Fruit fly (Drosophila melanogaster) whole organism, adult: ENCODE measurements around the gene CG8774.

Source experiments
- CG11617 ChIP-seq: fragments of 200-800 bp; sonication (Bioruptor generic); optimal IDR thresholded peaks from 2 replicates; lab custom pipeline; 2017; ENCODE audit warnings: mild to moderate bottlenecking, missing biosample characterization, missing genetic modification reagents, missing genetic modification characterization
- CG12768 ChIP-seq: fragments of 200-800 bp; sonication (Bioruptor generic); optimal IDR thresholded peaks from 2 replicates; lab custom pipeline; 2017; ENCODE audit warnings: missing biosample characterization, missing genetic modification characterization, mild to moderate bottlenecking, moderate library complexity, missing genetic modification reagents
- CG14711 ChIP-seq: fragments of 200-800 bp; sonication (Bioruptor generic); optimal IDR thresholded peaks from 2 replicates; lab custom pipeline; 2018; ENCODE audit warnings: missing biosample characterization, mild to moderate bottlenecking, missing genetic modification characterization, moderate library complexity
- CG1620 ChIP-seq: fragments of 200-800 bp; sonication (Bioruptor generic); optimal IDR thresholded peaks from 2 replicates; lab custom pipeline; 2016; ENCODE audit warnings: missing biosample characterization, missing genetic modification characterization
- CG33017 ChIP-seq: fragments of 200-800 bp; sonication (Bioruptor generic); optimal IDR thresholded peaks from 2 replicates; lab custom pipeline; 2018; ENCODE audit warnings: missing biosample characterization, mild to moderate bottlenecking, missing genetic modification characterization, moderate library complexity
- CG5204 ChIP-seq: fragments of 200-800 bp; sonication (Bioruptor generic); optimal IDR thresholded peaks from 2 replicates; lab custom pipeline; 2016; ENCODE audit warnings: missing biosample characterization, missing genetic modification characterization
- CG7045 ChIP-seq: fragments of 200-800 bp; sonication (Bioruptor generic); optimal IDR thresholded peaks from 2 replicates; lab custom pipeline; 2017; ENCODE audit warnings: missing biosample characterization, mild to moderate bottlenecking, missing genetic modification characterization
- CG7101 ChIP-seq: fragments of 200-800 bp; sonication (Bioruptor generic); optimal IDR thresholded peaks from 2 replicates; lab custom pipeline; 2018; ENCODE audit warnings: missing biosample characterization, mild to moderate bottlenecking, missing genetic modification characterization, moderate library complexity
- Clk ChIP-seq: fragments of 200-800 bp; sonication (Bioruptor generic); optimal IDR thresholded peaks from 2 replicates; lab custom pipeline; 2017; ENCODE audit warnings: missing biosample characterization, missing genetic modification characterization
- Crg-1 ChIP-seq: fragments of 200-800 bp; sonication (Bioruptor generic); optimal IDR thresholded peaks from 2 replicates; lab custom pipeline; 2016; ENCODE audit warnings: missing biosample characterization, missing genetic modification characterization
- Hr96 ChIP-seq: fragments of 200-800 bp; sonication (Bioruptor generic); optimal IDR thresholded peaks from 2 replicates; lab custom pipeline; 2016; ENCODE audit warnings: missing biosample characterization, missing genetic modification characterization
- Mnt ChIP-seq: fragments of 200-800 bp; sonication (Bioruptor generic); optimal IDR thresholded peaks from 2 replicates; lab custom pipeline; 2016; ENCODE audit warnings: missing biosample characterization, mild to moderate bottlenecking, missing genetic modification characterization
- bab1 ChIP-seq: fragments of 200-800 bp; sonication (Bioruptor generic); optimal IDR thresholded peaks from 3 replicates; lab custom pipeline; 2019; ENCODE audit warnings: missing biosample characterization, mild to moderate bottlenecking, missing genetic modification characterization, moderate library complexity
- cic ChIP-seq: fragments of 200-800 bp; sonication (Bioruptor generic); optimal IDR thresholded peaks from 2 replicates; lab custom pipeline; 2017; ENCODE audit warnings: missing biosample characterization, mild to moderate bottlenecking, missing genetic modification characterization, moderate library complexity
- cnc ChIP-seq, 2 experiments: fragments of >200 bp; optimal IDR thresholded peaks; 2 replicates each; lab custom pipeline; 2017
- kay ChIP-seq: fragments of 200-800 bp; sonication (Bioruptor generic); peaks from one replicate; lab custom pipeline; 2016; ENCODE audit warnings: missing biosample characterization, missing genetic modification characterization, borderline replicate concordance
- ovo ChIP-seq: fragments of 200-800 bp; sonication (Bioruptor generic); optimal IDR thresholded peaks from 2 replicates; lab custom pipeline; 2016; ENCODE audit warnings: missing biosample characterization, missing genetic modification characterization
- pad ChIP-seq: fragments of 200-800 bp; sonication (Bioruptor generic); optimal IDR thresholded peaks from 3 replicates; lab custom pipeline; 2017; ENCODE audit warnings: missing biosample characterization, missing genetic modification characterization, mild to moderate bottlenecking, moderate library complexity, missing genetic modification reagents
- tj ChIP-seq: fragments of 200-800 bp; sonication (Bioruptor generic); optimal IDR thresholded peaks from 3 replicates; lab custom pipeline; 2017; ENCODE audit warnings: missing biosample characterization, mild to moderate bottlenecking, missing genetic modification characterization, moderate library complexity
- toe ChIP-seq: fragments of 200-800 bp; sonication (Bioruptor generic); optimal IDR thresholded peaks from 2 replicates; lab custom pipeline; 2016; ENCODE audit warnings: missing biosample characterization, missing genetic modification characterization

Gene CG8774

DNA sequence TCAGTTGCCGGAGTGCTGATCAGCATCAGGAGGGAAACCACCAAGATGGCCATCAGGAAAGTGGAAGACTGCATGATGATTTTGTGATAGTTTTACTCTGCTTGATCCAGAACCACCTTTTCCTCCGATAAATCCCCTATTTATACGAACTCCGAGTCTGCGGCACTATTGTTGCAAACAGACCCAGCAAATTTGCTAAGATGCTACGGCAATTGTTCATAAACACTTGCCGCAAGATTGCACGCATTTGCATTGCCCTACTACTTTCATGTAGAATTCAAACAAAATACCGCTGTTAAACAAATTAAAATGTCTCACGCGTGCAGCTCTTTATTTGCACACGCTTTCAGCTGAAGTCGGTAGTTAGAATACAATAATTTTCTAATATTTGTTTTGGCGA is 20.6 kb downstream of the CG8774 start, which contains the start of gene CG45080:
Gene CG45080 (minus strand): TSS at position 101 of the 400 bp plus-strand sequence.
- TF ChIP-seq cnc (optimal IDR thresholded peaks at IDR 0.05; lab: Kevin White, UChicago) (no peak), toe (GFP tag; lab: Kevin White, UChicago) (no peak), CG7101 (tag; lab: Kevin White, UChicago) (no peak), pad (GFP tag; lab: Kevin White, UChicago) (no peak)

DNA sequence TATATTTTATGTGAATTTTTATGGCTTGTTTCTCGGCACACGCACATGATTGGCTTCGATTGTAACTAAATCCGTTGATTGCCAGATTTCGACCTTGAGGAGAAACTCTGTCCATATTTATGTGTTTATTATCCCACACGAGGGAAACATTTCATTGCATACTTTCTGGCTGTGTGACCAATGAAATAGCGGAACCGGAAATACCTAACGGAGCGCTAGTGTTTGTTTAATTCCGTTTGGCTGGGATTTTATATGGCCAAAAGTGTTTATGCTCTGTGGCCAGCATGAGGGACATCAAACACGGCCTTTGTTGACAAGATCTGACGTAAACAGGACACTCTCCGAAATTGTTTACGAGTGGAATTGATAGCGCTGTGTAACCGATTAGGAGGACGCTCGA is 21.3 kb downstream of the CG8774 start:
- no peak for TF ChIP-seq CG33017 (tag; lab: Kevin White, UChicago)
- TF ChIP-seq CG14711 (tag; lab: Kevin White, UChicago) = no peak
- no peak for TF ChIP-seq ovo (GFP tag; lab: Kevin White, UChicago)
- TF ChIP-seq toe (GFP tag; lab: Kevin White, UChicago) = no peak
- TF ChIP-seq Crg-1 (GFP tag; lab: Kevin White, UChicago) = no peak
- no peak for TF ChIP-seq CG7101 (tag; lab: Kevin White, UChicago)
- TF ChIP-seq Mnt (GFP tag; lab: Kevin White, UChicago) = no peak
- no peak for TF ChIP-seq CG5204 (GFP tag; lab: Kevin White, UChicago)
- TF ChIP-seq CG12768 = no peak
- no peak for TF ChIP-seq kay
- no peak for TF ChIP-seq CG1620
- TF ChIP-seq Hr96 (GFP tag; lab: Kevin White, UChicago) = no peak
- no peak for TF ChIP-seq pad (GFP tag; lab: Kevin White, UChicago)
- no peak for TF ChIP-seq CG7045 (GFP tag; lab: Kevin White, UChicago)

DNA sequence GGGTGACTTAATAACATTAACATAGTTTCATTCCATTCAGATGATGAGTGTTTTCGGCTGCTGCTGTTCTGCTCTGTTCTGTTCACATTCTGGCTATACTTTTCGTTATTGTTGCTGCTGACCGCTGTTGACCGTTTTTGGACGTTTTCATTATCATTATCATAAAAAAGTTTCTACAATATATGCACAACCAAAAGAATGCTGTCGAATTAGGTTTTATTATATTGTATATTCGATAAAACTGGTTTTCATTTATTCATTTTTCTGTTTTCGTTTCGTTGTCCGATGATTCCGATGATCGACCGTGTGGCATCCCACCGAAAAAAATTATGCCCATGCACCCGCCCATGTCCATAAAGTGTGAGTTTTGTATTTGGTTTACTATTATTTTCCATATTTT is 34.5 kb downstream of the CG8774 start:
- TF ChIP-seq CG7101 (tag; lab: Kevin White, UChicago) (no peak), CG12768 (no peak), kay (no peak), CG1620 (no peak), toe (GFP tag; lab: Kevin White, UChicago) (no peak), Crg-1 (GFP tag; lab: Kevin White, UChicago) (no peak), ovo (GFP tag; lab: Kevin White, UChicago) (no peak)

DNA sequence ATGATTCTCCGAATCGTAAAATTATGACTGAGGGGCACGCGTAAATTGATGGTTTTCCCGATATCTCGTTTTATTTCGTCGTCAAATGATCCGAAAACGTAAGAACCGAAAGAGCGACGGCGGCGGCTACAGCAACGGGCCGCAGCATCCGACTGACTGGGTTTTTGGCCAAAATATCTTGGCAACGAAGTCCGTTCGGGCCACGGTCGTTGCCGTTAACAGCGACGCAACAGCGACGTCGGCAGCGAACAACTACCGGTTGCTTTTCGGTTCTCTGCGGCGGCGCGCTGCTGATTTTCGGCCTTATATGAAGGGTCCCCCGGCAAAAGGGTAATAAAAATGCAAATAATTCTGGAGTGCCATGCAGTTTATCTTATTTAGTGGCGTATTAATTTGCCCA is 35.4 kb downstream of the CG8774 start, which contains the start of gene PK2-R2:
Gene PK2-R2 (minus strand): TSS at position 160 of the 400 bp plus-strand sequence.
- TF ChIP-seq CG14711 (tag; lab: Kevin White, UChicago) (no peak), bab1 (no peak), CG7045 (GFP tag; lab: Kevin White, UChicago) (no peak), CG12768 (no peak), ovo (GFP tag; lab: Kevin White, UChicago) (no peak), Crg-1 (GFP tag; lab: Kevin White, UChicago) (no peak), toe (GFP tag; lab: Kevin White, UChicago) (no peak), Hr96 (GFP tag; lab: Kevin White, UChicago) (no peak), Clk (no peak), CG11617 (no peak), Mnt (GFP tag; lab: Kevin White, UChicago) (no peak)

DNA sequence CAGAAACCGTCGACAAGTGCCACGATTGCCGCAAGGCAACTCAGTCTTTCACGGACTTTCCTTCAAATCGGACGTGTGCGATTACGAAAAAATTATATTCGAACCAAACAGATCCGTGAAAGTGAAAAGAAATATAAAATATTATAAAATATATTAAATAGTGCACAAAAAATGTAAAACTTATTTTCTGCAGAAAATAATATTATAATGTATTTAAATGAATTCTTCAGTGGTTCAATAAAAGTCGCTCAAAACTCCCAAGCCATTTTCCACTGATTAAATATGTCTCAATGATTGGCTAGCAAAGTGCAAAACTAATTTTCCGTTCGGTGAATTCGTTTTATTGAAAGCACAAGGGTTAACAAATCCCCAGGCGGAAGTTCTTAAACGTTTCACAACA is 39.5 kb downstream of the CG8774 start, which contains the start of gene PK2-R1:
Gene PK2-R1 (plus strand): TSS at position 301 of the 400 bp plus-strand sequence.
- TF ChIP-seq Clk = no peak
- no peak for TF ChIP-seq Hr96 (GFP tag; lab: Kevin White, UChicago)
- TF ChIP-seq ovo (GFP tag; lab: Kevin White, UChicago) = no peak
- TF ChIP-seq tj = no peak
- no peak for TF ChIP-seq CG11617
- TF ChIP-seq cnc (optimal IDR thresholded peaks at IDR 0.05; lab: Kevin White, UChicago) = no peak
- TF ChIP-seq Crg-1 (GFP tag; lab: Kevin White, UChicago) = no peak
- no peak for TF ChIP-seq CG33017 (tag; lab: Kevin White, UChicago)
- no peak for TF ChIP-seq pad (GFP tag; lab: Kevin White, UChicago)
- TF ChIP-seq bab1 = no peak
- TF ChIP-seq cic (GFP tag; lab: Kevin White, UChicago) = no peak
- no peak for TF ChIP-seq Mnt (GFP tag; lab: Kevin White, UChicago)
- no peak for TF ChIP-seq CG14711 (tag; lab: Kevin White, UChicago)
- TF ChIP-seq CG12768 = no peak
- no peak for TF ChIP-seq CG5204 (GFP tag; lab: Kevin White, UChicago)
- TF ChIP-seq CG7045 (GFP tag; lab: Kevin White, UChicago) = no peak
- no peak for TF ChIP-seq toe (GFP tag; lab: Kevin White, UChicago)
